Worm (Caenorhabditis elegans) whole organism, L4 larva: Measurements from ENCODE around the gene C14A4.7.

Source experiments
- aha-1 ChIP-seq: fragments of 150-350 bp; peaks from one replicate; lab custom pipeline; 2014; ENCODE audit warnings: missing biosample characterization, missing genetic modification characterization
- aly-2 ChIP-seq: sonication (generic microtip); optimal IDR thresholded peaks from 2 replicates; lab custom pipeline; 2018; ENCODE audit warnings: missing biosample characterization, missing genetic modification characterization
- daf-19 ChIP-seq: fragments of 200-800 bp; sonication (Bioruptor generic); conservative IDR thresholded peaks from 2 replicates; pipeline ENCODE4 v1.3.6; 2022; ENCODE audit warnings: missing genetic modification characterization, missing compliant biosample characterization
- fos-1 ChIP-seq: fragments of 150-350 bp; optimal IDR thresholded peaks from 2 replicates; lab custom pipeline; 2014; ENCODE audit warnings: missing biosample characterization, missing genetic modification characterization
- lim-7 ChIP-seq: fragments of 200-800 bp; sonication (Bioruptor generic); IDR thresholded peaks from 2 replicates; pipeline ENCODE4 v1.3.6; 2022; ENCODE audit warnings: missing genetic modification characterization, missing compliant biosample characterization
- lin-13 ChIP-seq: fragments of 150-350 bp; optimal IDR thresholded peaks from 2 replicates; lab custom pipeline; 2014; ENCODE audit warnings: missing biosample characterization, missing genetic modification reagents, missing genetic modification characterization
- nhr-11 ChIP-seq: fragments of 150-350 bp; optimal IDR thresholded peaks from 2 replicates; lab custom pipeline; 2014; ENCODE audit warnings: missing biosample characterization, missing genetic modification characterization
- nhr-25 ChIP-seq: sonication (generic microtip); optimal IDR thresholded peaks from 2 replicates; lab custom pipeline; 2017; ENCODE audit warnings: missing genetic modification characterization, mild to moderate bottlenecking, missing compliant biosample characterization, antibody characterized with exemption, moderate library complexity, borderline replicate concordance; ENCODE audit not compliant: insufficient read depth
- nhr-28 ChIP-seq: fragments of 150-350 bp; optimal IDR thresholded peaks from 2 replicates; lab custom pipeline; 2014; ENCODE audit warnings: missing biosample characterization, missing genetic modification characterization
- nhr-76 ChIP-seq: fragments of 150-350 bp; optimal IDR thresholded peaks from 2 replicates; lab custom pipeline; 2014; ENCODE audit warnings: missing biosample characterization, missing genetic modification characterization
- nhr-77 ChIP-seq: fragments of 150-350 bp; optimal IDR thresholded peaks from 2 replicates; lab custom pipeline; 2014; ENCODE audit warnings: missing biosample characterization, missing genetic modification characterization
- pqm-1 ChIP-seq: sonication (generic microtip); optimal IDR thresholded peaks from 2 replicates; lab custom pipeline; 2017; ENCODE audit warnings: missing biosample characterization, missing genetic modification characterization
- zag-1 ChIP-seq: fragments of 150-350 bp; optimal IDR thresholded peaks from 2 replicates; lab custom pipeline; 2014; ENCODE audit warnings: missing biosample characterization, missing genetic modification characterization

DNA sequence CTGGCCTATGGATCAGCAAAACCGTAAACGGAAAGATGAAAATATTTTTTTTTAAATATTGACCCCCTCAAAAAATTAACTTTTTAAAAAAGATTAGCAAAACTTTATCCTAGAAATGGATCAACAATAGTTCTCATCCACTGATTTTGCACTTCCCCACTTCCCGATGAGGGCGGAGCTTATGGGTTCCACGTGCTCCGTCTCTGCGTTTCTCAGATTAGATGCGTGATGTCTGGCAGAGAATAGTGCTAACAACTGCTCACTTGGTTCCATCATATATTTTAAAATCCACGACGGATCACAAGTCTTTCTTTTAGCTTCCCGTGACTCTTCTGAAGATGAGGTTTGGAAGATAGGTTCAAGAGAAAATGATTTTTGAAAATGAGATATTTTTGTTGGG lies 38.0 kb downstream of the C14A4.7 start:
- TF ChIP-seq nhr-28 (tag; lab: Kevin White, UChicago) (no peak), zag-1 (tag; lab: Kevin White, UChicago) (no peak), aha-1 (tag; lab: Kevin White, UChicago) (no peak), nhr-25 (no peak), nhr-11 (tag; lab: Kevin White, UChicago) (peak; percentile 87), aly-2 (tag; lab: Kevin White, UChicago) (no peak), daf-19 (GFP tag; lab: Robert Waterston, UW) (no peak), fos-1 (tag; lab: Kevin White, UChicago) (no peak), nhr-77 (tag; lab: Kevin White, UChicago) (no peak), lin-13 (no peak), lim-7 (GFP tag; lab: Robert Waterston, UW) (no peak), pqm-1 (tag; lab: Kevin White, UChicago) (no peak), nhr-76 (tag; lab: Kevin White, UChicago) (no peak)
